Worm (Caenorhabditis elegans) whole organism, L2 larva: ENCODE data around the gene fan-1.

Experiments used
- F13H6.1 ChIP-seq: sonication (generic microtip); optimal IDR thresholded peaks from 2 replicates; lab custom pipeline; 2016; ENCODE audit warnings: missing genetic modification characterization, missing compliant biosample characterization
- R02D3.7 ChIP-seq: fragments of 150-350 bp; optimal IDR thresholded peaks from 2 replicates; lab custom pipeline; 2014; ENCODE audit warnings: missing biosample characterization, missing genetic modification characterization
- ZK546.5 ChIP-seq: sonication (generic microtip); optimal IDR thresholded peaks from 2 replicates; lab custom pipeline; 2017; ENCODE audit warnings: missing biosample characterization, missing genetic modification characterization
- alr-1 ChIP-seq: fragments of 150-350 bp; optimal IDR thresholded peaks from 2 replicates; lab custom pipeline; 2014; ENCODE audit warnings: missing biosample characterization, missing genetic modification characterization
- aly-2 ChIP-seq: fragments of 150-350 bp; optimal IDR thresholded peaks from 2 replicates; lab custom pipeline; 2014; ENCODE audit warnings: missing biosample characterization, missing genetic modification characterization
- ama-1 ChIP-seq: fragments of 150-350 bp; optimal IDR thresholded peaks from 2 replicates; lab custom pipeline; 2018; ENCODE audit warnings: inconsistent platforms
- blmp-1 ChIP-seq: sonication (generic microtip); optimal IDR thresholded peaks from 2 replicates; lab custom pipeline; 2017; ENCODE audit warnings: missing genetic modification characterization, mild to moderate bottlenecking, missing compliant biosample characterization, antibody characterized with exemption, moderate library complexity; ENCODE audit not compliant: insufficient read depth
- ceh-82 ChIP-seq: fragments of 150-350 bp; optimal IDR thresholded peaks from 2 replicates; lab custom pipeline; 2014; ENCODE audit warnings: missing biosample characterization, missing genetic modification characterization
- crh-2 ChIP-seq: sonication (generic microtip); optimal IDR thresholded peaks from 2 replicates; lab custom pipeline; 2017; ENCODE audit warnings: missing biosample characterization, missing genetic modification characterization
- dmd-4 ChIP-seq: sonication (generic microtip); optimal IDR thresholded peaks from 2 replicates; lab custom pipeline; 2017; ENCODE audit warnings: missing biosample characterization, missing genetic modification characterization
- egl-27 ChIP-seq: sonication (generic microtip); optimal IDR thresholded peaks from 3 replicates; lab custom pipeline; 2017; ENCODE audit warnings: missing biosample characterization, missing genetic modification reagents, missing genetic modification characterization
- elt-1 ChIP-seq: fragments of 150-350 bp; optimal IDR thresholded peaks from 2 replicates; lab custom pipeline; 2014; ENCODE audit warnings: missing biosample characterization, missing genetic modification characterization
- elt-3 ChIP-seq: sonication (generic microtip); optimal IDR thresholded peaks from 2 replicates; lab custom pipeline; 2017; ENCODE audit warnings: missing biosample characterization, missing genetic modification characterization
- fos-1 ChIP-seq: fragments of 150-350 bp; optimal IDR thresholded peaks from 2 replicates; lab custom pipeline; 2014; ENCODE audit warnings: missing biosample characterization, missing genetic modification characterization
- gmeb-1 ChIP-seq: fragments of 150-350 bp; optimal IDR thresholded peaks from 2 replicates; lab custom pipeline; 2014; ENCODE audit warnings: missing biosample characterization, missing genetic modification characterization
- lin-11 ChIP-seq: fragments of 150-350 bp; sonication (generic microtip); optimal IDR thresholded peaks from 2 replicates; lab custom pipeline; 2014; ENCODE audit warnings: missing biosample characterization, missing genetic modification characterization, inconsistent platforms, mixed read lengths
- lin-13 ChIP-seq: fragments of 150-350 bp; optimal IDR thresholded peaks from 2 replicates; lab custom pipeline; 2014; ENCODE audit warnings: missing biosample characterization, missing genetic modification reagents, missing genetic modification characterization
- lin-39 ChIP-seq: fragments of 150-350 bp; optimal IDR thresholded peaks from 2 replicates; lab custom pipeline; 2014; ENCODE audit warnings: missing biosample characterization, missing genetic modification reagents, missing genetic modification characterization
- lsy-2 ChIP-seq, 2 experiments: fragments of 150-350 bp in 1 of 2; sonication (generic microtip) in 1 of 2; optimal IDR thresholded peaks; 2 replicates each; lab custom pipeline; 2014 to 2017; ENCODE audit warnings: missing biosample characterization in 2 of 2, missing genetic modification characterization in 2 of 2
- mbf-1 ChIP-seq: sonication (generic microtip); optimal IDR thresholded peaks from 2 replicates; lab custom pipeline; 2017; ENCODE audit warnings: missing biosample characterization, missing genetic modification characterization
- mdl-1 ChIP-seq, 2 experiments: fragments of 150-350 bp in 1 of 2; sonication (generic microtip) in 1 of 2; optimal IDR thresholded peaks; 2 replicates each; lab custom pipeline; 2017; ENCODE audit warnings: missing biosample characterization in 2 of 2, missing genetic modification characterization in 2 of 2
- nhr-10 ChIP-seq: sonication (generic microtip); optimal IDR thresholded peaks from 2 replicates; lab custom pipeline; 2017; ENCODE audit warnings: missing biosample characterization, missing genetic modification characterization
- nhr-11 ChIP-seq: fragments of 150-350 bp; optimal IDR thresholded peaks from 2 replicates; lab custom pipeline; 2014; ENCODE audit warnings: missing biosample characterization, missing genetic modification characterization
- nhr-12 ChIP-seq: fragments of 150-350 bp; optimal IDR thresholded peaks from 2 replicates; lab custom pipeline; 2014; ENCODE audit warnings: missing biosample characterization, missing genetic modification characterization
- nhr-129 ChIP-seq: fragments of 150-350 bp; optimal IDR thresholded peaks from 2 replicates; lab custom pipeline; 2014; ENCODE audit warnings: missing biosample characterization, missing genetic modification characterization
- nhr-21 ChIP-seq: fragments of 150-350 bp; optimal IDR thresholded peaks from 2 replicates; lab custom pipeline; 2014; ENCODE audit warnings: missing biosample characterization, missing genetic modification characterization
- nhr-25 ChIP-seq: fragments of 150-350 bp; sonication (generic microtip); optimal IDR thresholded peaks from 3 replicates; lab custom pipeline; 2014; ENCODE audit warnings: missing biosample characterization, missing genetic modification characterization
- nhr-77 ChIP-seq: fragments of 150-350 bp; optimal IDR thresholded peaks from 2 replicates; lab custom pipeline; 2014; ENCODE audit warnings: missing biosample characterization, missing genetic modification characterization
- sem-4 ChIP-seq: fragments of 150-350 bp; optimal IDR thresholded peaks from 2 replicates; lab custom pipeline; 2014; ENCODE audit warnings: missing biosample characterization, missing genetic modification reagents, missing genetic modification characterization
- sma-3 ChIP-seq: sonication (generic microtip); optimal IDR thresholded peaks from 2 replicates; lab custom pipeline; 2016; ENCODE audit warnings: missing genetic modification reagents, missing genetic modification characterization, missing compliant biosample characterization
- sma-9 ChIP-seq, 2 experiments: fragments of 150-350 bp in 1 of 2; sonication (generic microtip) in 1 of 2; optimal IDR thresholded peaks; 2 replicates each; lab custom pipeline; 2014 to 2016; ENCODE audit warnings: missing genetic modification characterization in 2 of 2, mild to moderate bottlenecking in 1 of 2, missing biosample characterization in 1 of 2, missing compliant biosample characterization in 1 of 2, missing genetic modification reagents in 1 of 2, moderate library complexity in 1 of 2
- snpc-4 ChIP-seq: fragments of 150-350 bp; optimal IDR thresholded peaks from 2 replicates; lab custom pipeline; 2014; ENCODE audit warnings: missing biosample characterization, missing genetic modification characterization
- unc-39 ChIP-seq: fragments of 150-350 bp; optimal IDR thresholded peaks from 2 replicates; lab custom pipeline; 2014; ENCODE audit warnings: missing biosample characterization, missing genetic modification characterization
- unc-55 ChIP-seq: fragments of 150-350 bp; sonication (generic microtip); optimal IDR thresholded peaks from 3 replicates; lab custom pipeline; 2014; ENCODE audit warnings: missing biosample characterization, missing genetic modification reagents, missing genetic modification characterization
- unc-62 ChIP-seq: fragments of 150-350 bp; optimal IDR thresholded peaks from 2 replicates; lab custom pipeline; 2014; ENCODE audit warnings: missing biosample characterization, missing genetic modification reagents, missing genetic modification characterization
- zag-1 ChIP-seq: fragments of 150-350 bp; optimal IDR thresholded peaks from 2 replicates; lab custom pipeline; 2014; ENCODE audit warnings: missing biosample characterization, missing genetic modification characterization
- ztf-1 ChIP-seq: fragments of 200-800 bp; sonication (Bioruptor generic); conservative IDR thresholded peaks from 2 replicates; pipeline ENCODE4 v1.3.6; 2022; ENCODE audit warnings: missing genetic modification characterization, missing compliant biosample characterization
- ztf-11 ChIP-seq: sonication (generic microtip); optimal IDR thresholded peaks from 2 replicates; lab custom pipeline; 2017; ENCODE audit warnings: missing biosample characterization, missing genetic modification characterization

fan-1 gene

DNA sequence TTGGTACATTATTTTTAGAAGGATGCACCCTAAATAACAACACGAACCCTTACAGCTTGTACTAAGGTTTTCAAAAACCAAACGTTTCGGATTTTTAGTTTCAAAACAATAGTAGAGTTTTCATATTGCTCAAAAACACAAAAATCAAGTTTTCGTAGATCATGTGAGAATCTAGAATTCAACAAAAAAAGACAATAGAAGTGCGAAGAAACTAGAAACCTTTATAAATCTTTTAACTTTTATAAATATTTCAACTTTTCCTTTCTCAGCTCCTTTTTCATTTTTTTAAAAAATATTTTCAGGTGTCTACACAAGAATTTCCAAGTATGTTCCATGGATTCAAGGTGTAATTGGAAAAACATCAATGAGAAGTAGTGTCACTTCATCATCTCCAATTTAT is 11.9 kb downstream of the fan-1 start, which contains the start of gene best-9:
best-9 (plus strand) TSS at position 301 of the 400 bp plus-strand sequence.
- TF ChIP-seq egl-27 (tag; lab: Kevin White, UChicago) (no peak), lin-39 (tag; lab: Kevin White, UChicago) (no peak), crh-2 (tag; lab: Kevin White, UChicago) (no peak), sem-4 (no peak), lsy-2 (tag; optimal IDR thresholded peaks at IDR 0.05; lab: Kevin White, UChicago) (no peak), aly-2 (tag; lab: Kevin White, UChicago) (no peak), lin-13 (GFP tag; lab: Kevin White, UChicago) (no peak), nhr-129 (no peak), nhr-12 (tag; lab: Kevin White, UChicago) (no peak)

DNA sequence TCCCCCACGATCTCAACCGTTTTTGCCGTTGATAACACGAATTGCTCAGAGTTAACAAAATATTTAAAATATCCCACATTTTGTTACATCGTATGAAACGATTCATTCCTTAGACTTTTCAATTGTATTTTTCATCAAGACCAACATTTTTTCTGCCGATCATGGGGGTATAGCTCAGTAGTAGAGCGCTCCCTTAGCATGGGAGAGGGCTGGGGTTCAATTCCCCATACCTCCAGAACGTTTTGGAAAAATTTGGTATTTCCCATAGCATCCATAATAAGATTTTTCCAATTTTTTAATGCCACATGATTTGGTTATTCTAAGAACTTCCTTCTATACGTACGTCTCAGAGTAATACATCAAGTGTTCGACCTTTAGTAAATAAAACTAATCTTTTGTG is 13.6 kb downstream of the fan-1 start:
- no peak for TF ChIP-seq unc-39
- no peak for TF ChIP-seq mdl-1 (tag; optimal IDR thresholded peaks at IDR 0.05; lab: Kevin White, UChicago)
- no peak for TF ChIP-seq lin-11 (tag; lab: Kevin White, UChicago)
- TF ChIP-seq ztf-11 (tag; lab: Kevin White, UChicago), result no peak
- TF ChIP-seq mbf-1 (tag; lab: Kevin White, UChicago), result no peak
- TF ChIP-seq lin-39 (tag; lab: Kevin White, UChicago), result no peak
- no peak for TF ChIP-seq lin-13 (GFP tag; lab: Kevin White, UChicago)
- no peak for TF ChIP-seq crh-2 (tag; lab: Kevin White, UChicago)
- TF ChIP-seq ama-1 (lab: Kevin White, UChicago), result no peak
- no peak for TF ChIP-seq ztf-1 (GFP tag; lab: Robert Waterston, UW)
- no peak for TF ChIP-seq dmd-4 (tag; lab: Kevin White, UChicago)
- TF ChIP-seq F13H6.1, result no peak
- no peak for TF ChIP-seq nhr-11 (tag; lab: Kevin White, UChicago)
- TF ChIP-seq snpc-4 (tag; lab: Kevin White, UChicago), result no peak

ce11 chrIV:6565605-6566004 is 17.1 kb downstream of the fan-1 start:
- no peak for TF ChIP-seq sma-9 (GFP tag; optimal IDR thresholded peaks at IDR 0.05; lab: Kevin White, UChicago)
- no peak for TF ChIP-seq sma-9 (tag; optimal IDR thresholded peaks at IDR 0.05; lab: Kevin White, UChicago)
- no peak for TF ChIP-seq sem-4
- TF ChIP-seq nhr-10 (tag; lab: Kevin White, UChicago), result no peak
- TF ChIP-seq mbf-1 (tag; lab: Kevin White, UChicago), result no peak
- no peak for TF ChIP-seq mdl-1 (tag; optimal IDR thresholded peaks at IDR 0.05; lab: Kevin White, UChicago)
- no peak for TF ChIP-seq lin-11 (tag; lab: Kevin White, UChicago)
- TF ChIP-seq nhr-21 (tag; lab: Kevin White, UChicago), result no peak
- TF ChIP-seq nhr-12 (tag; lab: Kevin White, UChicago), result no peak
- TF ChIP-seq zag-1, result no peak
- TF ChIP-seq elt-3 (tag; lab: Kevin White, UChicago), result no peak
- no peak for TF ChIP-seq lin-39 (tag; lab: Kevin White, UChicago)
- TF ChIP-seq dmd-4 (tag; lab: Kevin White, UChicago), result no peak
- no peak for TF ChIP-seq alr-1
- no peak for TF ChIP-seq blmp-1 (tag; lab: Kevin White, UChicago)
- no peak for TF ChIP-seq nhr-25 (tag; lab: Kevin White, UChicago)
- TF ChIP-seq fos-1 (tag; lab: Kevin White, UChicago), result no peak
- TF ChIP-seq, all 48 proteins: peak for 0

ce11 chrIV:6572238-6572637 is 23.8 kb downstream of the fan-1 start, which contains the start of gene bicd-1:
bicd-1 (minus strand) TSS chrIV:6572338.
- TF ChIP-seq lin-39 (tag; lab: Kevin White, UChicago), result no peak
- TF ChIP-seq R02D3.7 (tag; lab: Kevin White, UChicago), result no peak
- no peak for TF ChIP-seq mdl-1 (tag; optimal IDR thresholded peaks at IDR 0.05; lab: Kevin White, UChicago)
- no peak for TF ChIP-seq unc-62 (GFP tag; lab: Kevin White, UChicago)
- no peak for TF ChIP-seq ZK546.5 (tag; lab: Kevin White, UChicago)
- TF ChIP-seq lsy-2 (tag; optimal IDR thresholded peaks at IDR 0.05; lab: Kevin White, UChicago), result no peak
- TF ChIP-seq elt-1 (tag; lab: Kevin White, UChicago), result no peak
- no peak for TF ChIP-seq ama-1 (lab: Kevin White, UChicago)
- no peak for TF ChIP-seq egl-27 (tag; lab: Kevin White, UChicago)
- TF ChIP-seq nhr-77 (tag; lab: Kevin White, UChicago), result no peak
- no peak for TF ChIP-seq ztf-11 (tag; lab: Kevin White, UChicago)
- TF ChIP-seq ceh-82 (tag; lab: Kevin White, UChicago), result no peak
- TF ChIP-seq unc-55 (GFP tag; lab: Kevin White, UChicago), result no peak
- no peak for TF ChIP-seq nhr-129
- no peak for TF ChIP-seq nhr-11 (tag; lab: Kevin White, UChicago)
- no peak for TF ChIP-seq F13H6.1
- no peak for TF ChIP-seq snpc-4 (tag; lab: Kevin White, UChicago)
- no peak for TF ChIP-seq sma-3 (GFP tag; lab: Kevin White, UChicago)
- no peak for TF ChIP-seq gmeb-1
